Worm (Caenorhabditis elegans) whole organism, young adult: ENCODE measurements around the gene R07B7.8.
A peak's percentile ranks its signal among the peaks of the same experiment; 100 is the strongest.

Source experiments
- C06A6.2 ChIP-seq: fragments of 200-800 bp; sonication (Bioruptor generic); conservative IDR thresholded peaks from 2 replicates; pipeline ENCODE4 v1.3.6; 2022; ENCODE audit warnings: missing genetic modification characterization, missing compliant biosample characterization
- F33H1.4 ChIP-seq: fragments of 200-800 bp; sonication (Bioruptor generic); IDR thresholded peaks from 2 replicates; pipeline ENCODE4 v1.3.6; 2022; ENCODE audit warnings: missing genetic modification reagents, missing genetic modification characterization, missing compliant biosample characterization
- F37B4.10 ChIP-seq: fragments of 200-800 bp; sonication (Bioruptor generic); IDR thresholded peaks from 2 replicates; pipeline ENCODE4 v1.3.6; 2022; ENCODE audit warnings: missing genetic modification characterization, missing compliant biosample characterization
- F39B2.1 ChIP-seq: fragments of 200-800 bp; sonication (Bioruptor generic); IDR thresholded peaks from 2 replicates; pipeline ENCODE4 v1.3.6; 2022; ENCODE audit warnings: missing genetic modification reagents, missing genetic modification characterization, missing compliant biosample characterization
- T07F8.4 ChIP-seq: sonication (generic microtip); optimal IDR thresholded peaks from 2 replicates; lab custom pipeline; 2016; ENCODE audit warnings: mild to moderate bottlenecking, missing genetic modification characterization, moderate library complexity, missing compliant biosample characterization
- Y56A3A.18 ChIP-seq: fragments of 200-800 bp; sonication (Bioruptor generic); IDR thresholded peaks from 2 replicates; pipeline ENCODE4 v1.3.6; 2022; ENCODE audit warnings: missing genetic modification reagents, missing genetic modification characterization, missing compliant biosample characterization
- Y79H2A.3 ChIP-seq: fragments of 200-800 bp; sonication (Bioruptor generic); conservative IDR thresholded peaks from 2 replicates; pipeline ENCODE4 v1.3.6; 2022; ENCODE audit warnings: missing genetic modification reagents, missing genetic modification characterization, missing compliant biosample characterization
- aptf-2 ChIP-seq: fragments of 200-800 bp; sonication (Bioruptor generic); conservative IDR thresholded peaks from 2 replicates; pipeline ENCODE4 v1.3.6; 2022; ENCODE audit warnings: missing genetic modification reagents, missing genetic modification characterization, missing compliant biosample characterization
- atf-7 ChIP-seq: sonication (generic microtip); optimal IDR thresholded peaks from 2 replicates; lab custom pipeline; 2017; ENCODE audit warnings: mild to moderate bottlenecking, missing genetic modification characterization, missing compliant biosample characterization
- athp-1 ChIP-seq: sonication (generic microtip); optimal IDR thresholded peaks from 2 replicates; lab custom pipeline; 2017; ENCODE audit warnings: mild to moderate bottlenecking, missing genetic modification characterization, missing compliant biosample characterization
- attf-5 ChIP-seq: fragments of 200-800 bp; sonication (Bioruptor generic); optimal IDR thresholded peaks from 2 replicates; lab custom pipeline; 2018; ENCODE audit warnings: mild to moderate bottlenecking, missing genetic modification characterization, missing compliant biosample characterization
- attf-6 ChIP-seq: fragments of 200-800 bp; sonication (Bioruptor generic); IDR thresholded peaks from 2 replicates; pipeline ENCODE4 v1.3.6; 2022; ENCODE audit warnings: missing genetic modification reagents, missing genetic modification characterization, missing compliant biosample characterization
- ceh-27 ChIP-seq: fragments of 200-800 bp; sonication (Bioruptor generic); optimal IDR thresholded peaks from 2 replicates; lab custom pipeline; 2018; ENCODE audit warnings: mild to moderate bottlenecking, missing genetic modification characterization, moderate library complexity, missing compliant biosample characterization
- dox-1 ChIP-seq: fragments of 200-800 bp; sonication (Bioruptor generic); IDR thresholded peaks from 2 replicates; pipeline ENCODE4 v1.3.6; 2022; ENCODE audit warnings: missing genetic modification reagents, missing genetic modification characterization, missing compliant biosample characterization
- dpl-1 ChIP-seq: fragments of 150-350 bp; optimal IDR thresholded peaks from 2 replicates; lab custom pipeline; 2014; ENCODE audit warnings: missing biosample characterization, missing genetic modification reagents, missing genetic modification characterization
- efl-1 ChIP-seq: fragments of 150-350 bp; optimal IDR thresholded peaks from 2 replicates; lab custom pipeline; 2014; ENCODE audit warnings: missing biosample characterization, missing genetic modification reagents, missing genetic modification characterization
- egl-44 ChIP-seq: fragments of 200-800 bp; sonication (Bioruptor generic); IDR thresholded peaks from 2 replicates; pipeline ENCODE4 v1.3.6; 2022; ENCODE audit warnings: missing genetic modification reagents, missing genetic modification characterization, missing compliant biosample characterization
- hlh-12 ChIP-seq: sonication (generic microtip); optimal IDR thresholded peaks from 2 replicates; lab custom pipeline; 2016; ENCODE audit warnings: missing genetic modification characterization, missing compliant biosample characterization
- lag-1 ChIP-seq: fragments of 200-800 bp; sonication (Bioruptor generic); IDR thresholded peaks from 2 replicates; pipeline ENCODE4 v1.3.6; 2022; ENCODE audit warnings: missing genetic modification reagents, missing genetic modification characterization, missing compliant biosample characterization
- lin-35 ChIP-seq, 3 experiments: fragments of 150-350 bp in 2 of 3; sonication (generic microtip) in 1 of 3; optimal IDR thresholded peaks; 2 replicates each; lab custom pipeline; 2014 to 2018; ENCODE audit warnings: missing biosample characterization in 3 of 3, missing genetic modification characterization in 3 of 3, missing genetic modification reagents in 3 of 3
- lin-40 ChIP-seq: sonication (generic microtip); optimal IDR thresholded peaks from 2 replicates; lab custom pipeline; 2016; ENCODE audit warnings: missing genetic modification characterization, mild to moderate bottlenecking, missing compliant biosample characterization, missing genotype, missing genetic modification reagents
- lin-54 ChIP-seq: fragments of 200-800 bp; sonication (Bioruptor generic); optimal IDR thresholded peaks from 2 replicates; lab custom pipeline; 2018; ENCODE audit warnings: mild to moderate bottlenecking, missing genetic modification characterization, missing compliant biosample characterization
- lsl-1 ChIP-seq: fragments of 200-800 bp; sonication (Bioruptor generic); optimal IDR thresholded peaks from 2 replicates; lab custom pipeline; 2018; ENCODE audit warnings: mild to moderate bottlenecking, missing genetic modification characterization, moderate library complexity, missing compliant biosample characterization
- madf-6 ChIP-seq: fragments of 200-800 bp; sonication (Bioruptor generic); IDR thresholded peaks from 2 replicates; pipeline ENCODE4 v1.3.6; 2022; ENCODE audit warnings: missing genetic modification reagents, missing genetic modification characterization, missing compliant biosample characterization
- mcd-1 ChIP-seq: fragments of 200-800 bp; sonication (Bioruptor generic); IDR thresholded peaks from 2 replicates; pipeline ENCODE4 v1.3.6; 2022; ENCODE audit warnings: missing genetic modification reagents, missing genetic modification characterization, missing compliant biosample characterization
- mes-4 ChIP-seq: sonication (generic microtip); optimal IDR thresholded peaks from 2 replicates; lab custom pipeline; 2016; ENCODE audit warnings: missing genotype, missing genetic modification characterization, missing compliant biosample characterization
- mxl-1 ChIP-seq: sonication (generic microtip); optimal IDR thresholded peaks from 2 replicates; lab custom pipeline; 2016; ENCODE audit warnings: missing genetic modification characterization, missing compliant biosample characterization
- nhr-27 ChIP-seq: fragments of 200-800 bp; sonication (Bioruptor generic); optimal IDR thresholded peaks from 2 replicates; lab custom pipeline; 2018; ENCODE audit warnings: mild to moderate bottlenecking, missing genetic modification characterization, moderate library complexity, missing compliant biosample characterization
- nhr-90 ChIP-seq: sonication (generic microtip); optimal IDR thresholded peaks from 2 replicates; lab custom pipeline; 2016; ENCODE audit warnings: missing genotype, mild to moderate bottlenecking, missing genetic modification characterization, missing compliant biosample characterization
- sdz-38 ChIP-seq: sonication (generic microtip); optimal IDR thresholded peaks from 2 replicates; lab custom pipeline; 2016; ENCODE audit warnings: missing genotype, missing genetic modification characterization, missing compliant biosample characterization
- snpc-1.1 ChIP-seq: sonication (generic microtip); optimal IDR thresholded peaks from 2 replicates; lab custom pipeline; 2017; ENCODE audit warnings: missing genetic modification characterization, mild to moderate bottlenecking, missing compliant biosample characterization, antibody characterized with exemption, moderate library complexity, missing genotype, missing genetic modification reagents; ENCODE audit not compliant: insufficient read depth
- snpc-3.4 ChIP-seq: sonication (generic microtip); optimal IDR thresholded peaks from 2 replicates; lab custom pipeline; 2017; ENCODE audit warnings: missing genetic modification characterization, mild to moderate bottlenecking, missing compliant biosample characterization, antibody characterized with exemption, moderate library complexity, missing genotype, missing genetic modification reagents
- snpc-4 ChIP-seq, 5 experiments: fragments of 150-350 bp in 1 of 5; sonication (generic microtip) in 4 of 5; optimal IDR thresholded peaks; 2 replicates each; lab custom pipeline; 2014 to 2018; ENCODE audit warnings: missing genetic modification characterization in 5 of 5, missing biosample characterization in 3 of 5, antibody characterized with exemption in 2 of 5, mild to moderate bottlenecking in 2 of 5, missing compliant biosample characterization in 2 of 5, missing genotype in 2 of 5, moderate library complexity in 2 of 5, missing genetic modification reagents in 1 of 5
- sptf-2 ChIP-seq: fragments of 200-800 bp; sonication (Bioruptor generic); optimal IDR thresholded peaks from 2 replicates; lab custom pipeline; 2018; ENCODE audit warnings: mild to moderate bottlenecking, missing genetic modification characterization, missing compliant biosample characterization
- tbp1 ChIP-seq: fragments of 200-800 bp; sonication (Bioruptor generic); optimal IDR thresholded peaks from 2 replicates; lab custom pipeline; 2018; ENCODE audit warnings: mild to moderate bottlenecking, missing genetic modification characterization, missing compliant biosample characterization
- tbx-9 ChIP-seq: sonication (generic microtip); optimal IDR thresholded peaks from 2 replicates; lab custom pipeline; 2016; ENCODE audit warnings: borderline replicate concordance, missing genetic modification characterization, inconsistent platforms, missing compliant biosample characterization
- unc-130 ChIP-seq: sonication (generic microtip); optimal IDR thresholded peaks from 2 replicates; lab custom pipeline; 2016; ENCODE audit warnings: missing genetic modification reagents, missing genetic modification characterization, missing compliant biosample characterization
- ztf-18 ChIP-seq: sonication (generic microtip); optimal IDR thresholded peaks from 2 replicates; lab custom pipeline; 2016; ENCODE audit warnings: missing genotype, mild to moderate bottlenecking, missing genetic modification characterization, missing compliant biosample characterization
- ztf-25 ChIP-seq: fragments of 200-800 bp; sonication (Bioruptor generic); IDR thresholded peaks from 2 replicates; pipeline ENCODE4 v1.3.6; 2022; ENCODE audit warnings: missing genetic modification reagents, missing genetic modification characterization, missing compliant biosample characterization
- ztf-3 ChIP-seq: fragments of 200-800 bp; sonication (Bioruptor generic); optimal IDR thresholded peaks from 2 replicates; lab custom pipeline; 2018; ENCODE audit warnings: mild to moderate bottlenecking, missing genetic modification characterization, missing compliant biosample characterization

The R07B7.8 gene

DNA sequence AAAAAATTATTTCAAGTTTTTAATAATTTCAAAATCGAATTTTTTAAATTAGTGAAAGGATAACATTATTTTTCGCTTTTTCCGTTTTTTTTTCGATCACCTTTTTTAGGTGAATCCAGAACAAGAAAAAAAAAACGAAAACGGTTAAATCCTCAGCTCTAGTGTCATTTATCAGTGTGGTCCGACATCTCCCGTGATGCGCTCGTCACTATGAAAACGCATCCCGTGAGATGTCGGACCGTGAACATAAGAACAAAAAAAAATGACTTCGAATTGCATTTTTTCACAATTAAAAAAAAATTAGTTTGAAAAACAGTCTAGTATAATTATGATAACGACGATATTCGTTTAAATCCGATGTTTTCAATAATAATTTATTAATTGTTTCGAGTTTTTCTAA lies 36.4 kb downstream of the R07B7.8 start:
- peak; percentile 88 for TF ChIP-seq snpc-1.1
- TF ChIP-seq dpl-1 (GFP tag; lab: Kevin White, UChicago): no peak
- TF ChIP-seq snpc-4 (GFP tag; optimal IDR thresholded peaks at IDR 0.05; lab: Kevin White, UChicago): peak; percentile 78
- peak in 3 of 4 experiments; percentile 54 to 77 (median 69) for TF ChIP-seq snpc-4 (tag; optimal IDR thresholded peaks at IDR 0.05; lab: Kevin White, UChicago)

DNA sequence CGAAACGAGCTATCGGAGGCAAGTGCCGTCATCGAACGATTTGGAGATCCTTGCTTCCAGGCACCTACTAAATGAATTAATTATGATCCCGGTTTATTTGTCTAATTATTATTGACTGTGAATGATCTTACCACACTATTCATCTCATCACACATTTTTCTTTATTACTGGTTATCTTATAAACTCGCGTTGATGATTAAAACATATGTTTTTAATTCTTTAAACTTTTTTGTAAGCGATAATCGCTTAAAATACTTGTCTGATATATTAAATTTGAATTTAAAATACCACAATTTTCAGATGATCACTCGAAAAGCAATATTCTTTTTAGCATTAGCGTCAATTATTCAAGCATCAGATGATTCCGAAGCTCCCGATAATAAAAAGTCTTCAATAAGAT lies 39.0 kb downstream of the R07B7.8 start, which contains the start of gene F10C2.5:
F10C2.5 (plus strand) TSS at position 301 of the 400 bp plus-strand sequence.
- TF ChIP-seq atf-7 (tag; lab: Kevin White, UChicago): no peak

DNA sequence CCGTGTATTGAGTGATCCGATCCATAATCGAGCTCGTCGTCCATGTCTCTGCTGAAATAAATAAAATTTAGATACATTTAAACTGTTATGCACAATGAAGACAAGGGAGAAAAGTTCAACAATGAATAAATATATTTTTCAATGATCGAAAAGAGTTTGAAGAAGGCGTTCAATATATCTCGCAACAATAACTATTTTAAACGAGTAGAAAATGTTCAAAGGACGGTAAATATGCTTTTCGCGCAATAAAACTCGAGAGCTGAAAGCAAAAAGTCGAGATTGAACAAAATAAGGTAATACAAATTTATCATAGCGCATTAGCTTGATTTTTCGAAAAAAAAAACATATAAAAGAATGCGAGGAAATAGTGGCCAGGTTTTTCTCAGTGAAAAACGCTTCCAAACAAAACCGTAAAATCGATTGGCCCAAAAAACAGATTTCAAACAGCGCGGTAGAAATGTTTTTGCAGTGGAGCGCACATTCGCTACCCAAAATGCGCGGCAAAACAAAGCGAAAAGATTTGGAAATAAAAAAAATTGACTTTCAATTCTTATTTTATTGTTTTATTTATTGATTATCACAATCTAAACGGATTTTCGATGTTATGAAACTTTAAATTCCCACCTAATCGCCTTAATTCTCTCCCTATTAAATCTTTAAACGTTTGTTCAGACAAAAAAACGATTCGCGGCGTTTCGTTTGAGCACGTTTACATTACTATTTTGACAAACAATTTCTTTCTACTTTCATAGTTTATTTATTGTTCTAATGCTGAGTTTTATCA lies 43.1 kb downstream of the R07B7.8 start, which contains the start of the genes kup-1 and F10C2.4:
kup-1 (minus strand) TSS at position 51 of the 784 bp plus-strand sequence.
F10C2.4 (plus strand) TSS at position 734 of the 784 bp plus-strand sequence.
- no peak for TF ChIP-seq aptf-2 (GFP tag; lab: Robert Waterston, UW)
- peak; percentile 86 for TF ChIP-seq attf-5
- no peak for TF ChIP-seq sptf-2 (GFP tag; lab: Kevin White, UChicago)
- no peak for TF ChIP-seq snpc-4 (GFP tag; optimal IDR thresholded peaks at IDR 0.05; lab: Kevin White, UChicago)
- TF ChIP-seq snpc-4 (tag; optimal IDR thresholded peaks at IDR 0.05; lab: Kevin White, UChicago): peak in 2 of 4 experiments; percentile 5 to 40
- TF ChIP-seq F33H1.4 (GFP tag; lab: Robert Waterston, UW): peak; percentile 11; the same call in 1 of the 2 replicates
- TF ChIP-seq nhr-90 (tag; lab: Kevin White, UChicago): no peak
- no peak for TF ChIP-seq tbx-9 (tag; lab: Kevin White, UChicago)
- no peak for TF ChIP-seq lag-1 (GFP tag; lab: Robert Waterston, UW)
- no peak for TF ChIP-seq F37B4.10
- peak; percentile 85 for TF ChIP-seq mcd-1 (GFP tag; lab: Robert Waterston, UW)
- peak; percentile 21 for TF ChIP-seq lsl-1 (GFP tag; lab: Kevin White, UChicago)
- TF ChIP-seq Y56A3A.18 (GFP tag; lab: Robert Waterston, UW): no peak
- peak; percentile 60; the same call in 1 of the 2 replicates for TF ChIP-seq madf-6
- TF ChIP-seq attf-6: no peak
- TF ChIP-seq dpl-1 (GFP tag; lab: Kevin White, UChicago): peak; percentile 81
- TF ChIP-seq nhr-27 (tag; lab: Kevin White, UChicago): no peak
- no peak for TF ChIP-seq ztf-25 (GFP tag; lab: Robert Waterston, UW)
- TF ChIP-seq mes-4 (tag; lab: Kevin White, UChicago): no peak
- TF ChIP-seq egl-44 (GFP tag; lab: Robert Waterston, UW): no peak
- TF ChIP-seq lin-40 (tag; lab: Kevin White, UChicago): no peak
- TF ChIP-seq mxl-1 (tag; lab: Kevin White, UChicago): no peak
- no peak for TF ChIP-seq F39B2.1
- TF ChIP-seq dox-1 (GFP tag; lab: Robert Waterston, UW): peak; percentile 44; the same call in 1 of the 2 replicates
- no peak for TF ChIP-seq C06A6.2
- TF ChIP-seq tbp1: no peak
- peak; percentile 86 for TF ChIP-seq efl-1 (GFP tag; lab: Kevin White, UChicago)
- peak; percentile 39 for TF ChIP-seq snpc-3.4 (tag; lab: Kevin White, UChicago)
- TF ChIP-seq unc-130 (GFP tag; lab: Kevin White, UChicago): no peak
- TF ChIP-seq hlh-12 (tag; lab: Kevin White, UChicago): no peak
- TF ChIP-seq lin-54 (GFP tag; lab: Kevin White, UChicago): peak; percentile 88
- no peak for TF ChIP-seq ceh-27 (GFP tag; lab: Kevin White, UChicago)
- no peak for TF ChIP-seq T07F8.4 (tag; lab: Kevin White, UChicago)
- TF ChIP-seq ztf-3 (GFP tag; lab: Kevin White, UChicago): no peak
- TF ChIP-seq Y79H2A.3 (GFP tag; lab: Robert Waterston, UW): no peak
- TF ChIP-seq ztf-18 (tag; lab: Kevin White, UChicago): no peak
- peak; percentile 14 for TF ChIP-seq athp-1 (tag; lab: Kevin White, UChicago)
- no peak for TF ChIP-seq sdz-38
- TF ChIP-seq lin-35 (GFP tag; optimal IDR thresholded peaks at IDR 0.05; lab: Kevin White, UChicago): peak in 1 of 3 experiments; percentile 55
